Fruit fly (Drosophila melanogaster) whole organism, embryonic: ENCODE results near the gene CG9992.

ENCODE experiments used
- Awh ChIP-seq: fragments of 200-800 bp; sonication (Bioruptor generic); IDR thresholded peaks from 2 replicates; pipeline ENCODE4, ENCODE4 v1.3.6; 2022; ENCODE audit warnings: missing biosample characterization, missing genetic modification characterization
- BEAF-32 ChIP-seq: fragments of 200-800 bp; sonication (Bioruptor generic); optimal IDR thresholded peaks from 3 replicates; lab custom pipeline; 2017; ENCODE audit warnings: missing biosample characterization, missing genetic modification characterization, mild to moderate bottlenecking, moderate library complexity, missing genetic modification reagents
- Blimp-1 ChIP-seq: fragments of 200-800 bp; sonication (Bioruptor generic); optimal IDR thresholded peaks from 3 replicates; lab custom pipeline; 2018; ENCODE audit warnings: missing biosample characterization, missing genetic modification characterization, mild to moderate bottlenecking, moderate library complexity, missing genetic modification reagents
- CG1024 ChIP-seq: fragments of 200-800 bp; sonication (Bioruptor generic); IDR thresholded peaks from 2 replicates; pipeline ENCODE4 v1.3.6; 2022; ENCODE audit warnings: missing biosample characterization, missing genetic modification characterization
- CG10959 ChIP-seq: fragments of 200-800 bp; sonication (Bioruptor generic); IDR thresholded peaks from 2 replicates; pipeline ENCODE4 v1.3.6; 2022; ENCODE audit warnings: missing biosample characterization, missing genetic modification characterization
- CG11247 ChIP-seq: fragments of 200-800 bp; sonication (Bioruptor generic); IDR thresholded peaks from 2 replicates; pipeline ENCODE4 v1.3.6; 2022; ENCODE audit warnings: missing biosample characterization, missing genetic modification characterization
- CG11456 ChIP-seq: fragments of 200-800 bp; sonication (Bioruptor generic); IDR thresholded peaks from 3 replicates; pipeline ENCODE4 v1.3.6; 2022; ENCODE audit warnings: missing biosample characterization, missing genetic modification characterization
- CG11696 ChIP-seq: fragments of 200-800 bp; sonication (Bioruptor generic); IDR thresholded peaks from 2 replicates; pipeline ENCODE4 v1.3.6; 2022; ENCODE audit warnings: missing biosample characterization, missing genetic modification characterization
- CG13287 ChIP-seq: fragments of 200-800 bp; sonication (Bioruptor generic); IDR thresholded peaks from 2 replicates; pipeline ENCODE4 v1.3.6; 2022; ENCODE audit warnings: missing biosample characterization, missing genetic modification characterization; ENCODE audit not compliant: partially characterized antibody
- CG13624 ChIP-seq: fragments of 200-800 bp; sonication (Bioruptor generic); optimal IDR thresholded peaks from 2 replicates; lab custom pipeline; 2016; ENCODE audit warnings: missing biosample characterization, missing genetic modification characterization
- CG18011 ChIP-seq: fragments of 200-800 bp; sonication (Bioruptor generic); optimal IDR thresholded peaks from 2 replicates; lab custom pipeline; 2017; ENCODE audit warnings: missing biosample characterization, missing genetic modification characterization, mild to moderate bottlenecking, moderate library complexity, missing genotype
- CG18599 ChIP-seq: fragments of 200-800 bp; sonication (Bioruptor generic); optimal IDR thresholded peaks from 3 replicates; lab custom pipeline; 2017; ENCODE audit warnings: missing biosample characterization, missing genetic modification characterization, mild to moderate bottlenecking, moderate library complexity, missing genetic modification reagents
- CG2129 ChIP-seq: fragments of 200-800 bp; sonication (Bioruptor generic); IDR thresholded peaks from 2 replicates; pipeline ENCODE4 v1.3.6; 2022; ENCODE audit warnings: missing biosample characterization, missing genetic modification characterization; ENCODE audit not compliant: partially characterized antibody
- CG34224 ChIP-seq: fragments of 200-800 bp; sonication (Bioruptor generic); IDR thresholded peaks from 3 replicates; pipeline ENCODE4 v1.3.6; 2022; ENCODE audit warnings: missing biosample characterization, missing genetic modification characterization; ENCODE audit not compliant: partially characterized antibody
- CG6175 ChIP-seq: fragments of 200-800 bp; sonication (Bioruptor generic); IDR thresholded peaks from 3 replicates; pipeline ENCODE4 v1.3.6; 2022; ENCODE audit warnings: missing biosample characterization, missing genetic modification characterization
- CG6272 ChIP-seq: fragments of 200-800 bp; sonication (Bioruptor generic); IDR thresholded peaks from 2 replicates; pipeline ENCODE4 v1.3.6; 2022; ENCODE audit warnings: missing biosample characterization, missing genetic modification characterization
- CG6765 ChIP-seq: fragments of 200-800 bp; sonication (Bioruptor generic); optimal IDR thresholded peaks from 3 replicates; lab custom pipeline; 2017; ENCODE audit warnings: missing biosample characterization, mild to moderate bottlenecking, missing genetic modification characterization
- CG7556 ChIP-seq: fragments of 200-800 bp; sonication (Bioruptor generic); optimal IDR thresholded peaks from 2 replicates; lab custom pipeline; 2017; ENCODE audit warnings: missing biosample characterization, mild to moderate bottlenecking, missing genetic modification characterization
- CG7928 ChIP-seq: fragments of 200-800 bp; sonication (Bioruptor generic); optimal IDR thresholded peaks from 2 replicates; lab custom pipeline; 2017; ENCODE audit warnings: missing biosample characterization, mild to moderate bottlenecking, missing genetic modification characterization
- CG8089 ChIP-seq: fragments of 200-800 bp; sonication (Bioruptor generic); optimal IDR thresholded peaks from 3 replicates; lab custom pipeline; 2016; ENCODE audit warnings: missing biosample characterization, missing genetic modification characterization
- CrebB ChIP-seq: fragments of 200-800 bp; sonication (Bioruptor generic); optimal IDR thresholded peaks from 3 replicates; lab custom pipeline; 2018; ENCODE audit warnings: missing biosample characterization, mild to moderate bottlenecking, missing genetic modification characterization
- Ets97D ChIP-seq: fragments of 200-800 bp; sonication (Bioruptor generic); optimal IDR thresholded peaks from 3 replicates; lab custom pipeline; 2016; ENCODE audit warnings: missing biosample characterization, missing genetic modification characterization
- Gsc ChIP-seq: fragments of 200-800 bp; sonication (Bioruptor generic); IDR thresholded peaks from 2 replicates; pipeline ENCODE4 v1.3.6; 2022; ENCODE audit warnings: missing biosample characterization, missing genetic modification characterization
- Hmx ChIP-seq: fragments of 200-800 bp; sonication (Bioruptor generic); optimal IDR thresholded peaks from 2 replicates; lab custom pipeline; 2016; ENCODE audit warnings: missing biosample characterization, missing genetic modification characterization
- Mad ChIP-seq: fragments of 200-800 bp; sonication (Bioruptor generic); optimal IDR thresholded peaks from 2 replicates; lab custom pipeline; 2016; ENCODE audit warnings: missing biosample characterization, missing genetic modification characterization
- Oli ChIP-seq: fragments of 200-800 bp; sonication (Bioruptor generic); optimal IDR thresholded peaks from 2 replicates; lab custom pipeline; 2018; ENCODE audit warnings: missing biosample characterization, mild to moderate bottlenecking, missing genetic modification characterization, moderate library complexity
- Opbp ChIP-seq: fragments of 200-800 bp; sonication (Bioruptor generic); IDR thresholded peaks from 3 replicates; pipeline ENCODE4 v1.3.6; 2022; ENCODE audit warnings: missing biosample characterization, missing genetic modification characterization; ENCODE audit not compliant: partially characterized antibody
- Side ChIP-seq: fragments of 200-800 bp; sonication (Bioruptor generic); optimal IDR thresholded peaks from 2 replicates; lab custom pipeline; 2016; ENCODE audit warnings: missing biosample characterization, missing genetic modification characterization
- Sry-β ChIP-seq: fragments of 200-800 bp; sonication (Bioruptor generic); optimal IDR thresholded peaks from 2 replicates; lab custom pipeline; 2018; ENCODE audit warnings: missing biosample characterization, mild to moderate bottlenecking, missing genetic modification characterization, moderate library complexity
- Tbp ChIP-seq: fragments of >200 bp; optimal IDR thresholded peaks from 2 replicates; lab custom pipeline; 2018; ENCODE audit warnings: missing biosample characterization, missing genetic modification characterization
- Xrp1 ChIP-seq: fragments of 200-800 bp; sonication (Bioruptor generic); IDR thresholded peaks from 2 replicates; pipeline ENCODE4 v1.3.6; 2022; ENCODE audit warnings: missing biosample characterization, missing genetic modification characterization
- bcd ChIP-seq: fragments of 200-800 bp; sonication (Bioruptor generic); optimal IDR thresholded peaks from 2 replicates; lab custom pipeline; 2017; ENCODE audit warnings: missing biosample characterization, mild to moderate bottlenecking, missing genetic modification characterization
- cg ChIP-seq: fragments of 200-800 bp; sonication (Bioruptor generic); optimal IDR thresholded peaks from 3 replicates; lab custom pipeline; 2019; ENCODE audit warnings: missing biosample characterization, mild to moderate bottlenecking, missing genetic modification characterization, moderate library complexity
- chm ChIP-seq: fragments of 200-800 bp; sonication (Bioruptor generic); IDR thresholded peaks from 2 replicates; pipeline ENCODE4 v1.3.6; 2022; ENCODE audit warnings: missing biosample characterization, missing genetic modification characterization
- crol ChIP-seq: fragments of 200-800 bp; sonication (Bioruptor generic); IDR thresholded peaks from 2 replicates; pipeline ENCODE4 v1.3.6; 2022; ENCODE audit warnings: missing biosample characterization, missing genetic modification characterization
- dimm ChIP-seq: fragments of 200-800 bp; sonication (Bioruptor generic); IDR thresholded peaks from 2 replicates; pipeline ENCODE4 v1.3.6; 2022; ENCODE audit warnings: missing biosample characterization, missing genetic modification characterization
- fd64A ChIP-seq: fragments of 200-800 bp; sonication (Bioruptor generic); optimal IDR thresholded peaks from 3 replicates; lab custom pipeline; 2018; ENCODE audit warnings: missing biosample characterization, mild to moderate bottlenecking, missing genetic modification characterization
- gfzf ChIP-seq: fragments of 200-800 bp; sonication (Bioruptor generic); optimal IDR thresholded peaks from 2 replicates; lab custom pipeline; 2016; ENCODE audit warnings: missing biosample characterization, mild to moderate bottlenecking, missing genetic modification characterization, moderate library complexity
- insv ChIP-seq, 2 experiments: fragments of 200-800 bp; sonication (Bioruptor generic); optimal IDR thresholded peaks; 3 replicates each; lab custom pipeline; 2016 to 2018; ENCODE audit warnings: missing biosample characterization in 2 of 2, missing genetic modification characterization in 2 of 2
- jumu ChIP-seq: fragments of 200-800 bp; sonication (Bioruptor generic); optimal IDR thresholded peaks from 3 replicates; lab custom pipeline; 2016; ENCODE audit warnings: missing biosample characterization, missing genetic modification characterization
- lilli ChIP-seq: fragments of 200-800 bp; sonication (Bioruptor generic); optimal IDR thresholded peaks from 3 replicates; lab custom pipeline; 2016; ENCODE audit warnings: missing biosample characterization, missing genetic modification characterization
- mld ChIP-seq: fragments of 200-800 bp; sonication (Bioruptor generic); IDR thresholded peaks from 3 replicates; pipeline ENCODE4 v1.3.6; 2022; ENCODE audit warnings: missing biosample characterization, missing genetic modification characterization; ENCODE audit not compliant: partially characterized antibody
- nerfin-1 ChIP-seq: fragments of 200-800 bp; sonication (Bioruptor generic); optimal IDR thresholded peaks from 3 replicates; lab custom pipeline; 2019; ENCODE audit warnings: missing biosample characterization, mild to moderate bottlenecking, missing genetic modification characterization, moderate library complexity
- oc ChIP-seq: fragments of 200-800 bp; sonication (Bioruptor generic); optimal IDR thresholded peaks from 2 replicates; lab custom pipeline; 2018; ENCODE audit warnings: missing biosample characterization, mild to moderate bottlenecking, missing genetic modification characterization, moderate library complexity
- pnt ChIP-seq: fragments of 200-800 bp; sonication (Bioruptor generic); optimal IDR thresholded peaks from 3 replicates; lab custom pipeline; 2016; ENCODE audit warnings: missing biosample characterization, missing genetic modification characterization
- prd ChIP-seq, 3 experiments: fragments of >200 bp in 2 of 3; fragments of 200-800 bp in 1 of 3; sonication (Bioruptor generic) in 1 of 3; optimal IDR thresholded peaks in 2 of 3; IDR thresholded peaks in 1 of 3; 2 replicates in 2 of 3; 3 replicates in 1 of 3; pipeline versions ENCODE4 v1.3.6 to Lab custom; 2017 to 2022; ENCODE audit warnings: missing biosample characterization in 1 of 3, missing genetic modification characterization in 1 of 3
- repo ChIP-seq: fragments of 200-800 bp; sonication (Bioruptor generic); optimal IDR thresholded peaks from 2 replicates; lab custom pipeline; 2016; ENCODE audit warnings: missing biosample characterization, missing genetic modification characterization
- run ChIP-seq: fragments of 200-800 bp; sonication (Bioruptor generic); optimal IDR thresholded peaks from 3 replicates; lab custom pipeline; 2018; ENCODE audit warnings: missing biosample characterization, mild to moderate bottlenecking, missing genetic modification characterization
- zen2 ChIP-seq: fragments of 200-800 bp; sonication (Bioruptor generic); IDR thresholded peaks from 3 replicates; pipeline ENCODE4 v1.3.6; 2022; ENCODE audit warnings: missing biosample characterization, missing genetic modification characterization; ENCODE audit not compliant: partially characterized antibody

CG9992 gene

DNA sequence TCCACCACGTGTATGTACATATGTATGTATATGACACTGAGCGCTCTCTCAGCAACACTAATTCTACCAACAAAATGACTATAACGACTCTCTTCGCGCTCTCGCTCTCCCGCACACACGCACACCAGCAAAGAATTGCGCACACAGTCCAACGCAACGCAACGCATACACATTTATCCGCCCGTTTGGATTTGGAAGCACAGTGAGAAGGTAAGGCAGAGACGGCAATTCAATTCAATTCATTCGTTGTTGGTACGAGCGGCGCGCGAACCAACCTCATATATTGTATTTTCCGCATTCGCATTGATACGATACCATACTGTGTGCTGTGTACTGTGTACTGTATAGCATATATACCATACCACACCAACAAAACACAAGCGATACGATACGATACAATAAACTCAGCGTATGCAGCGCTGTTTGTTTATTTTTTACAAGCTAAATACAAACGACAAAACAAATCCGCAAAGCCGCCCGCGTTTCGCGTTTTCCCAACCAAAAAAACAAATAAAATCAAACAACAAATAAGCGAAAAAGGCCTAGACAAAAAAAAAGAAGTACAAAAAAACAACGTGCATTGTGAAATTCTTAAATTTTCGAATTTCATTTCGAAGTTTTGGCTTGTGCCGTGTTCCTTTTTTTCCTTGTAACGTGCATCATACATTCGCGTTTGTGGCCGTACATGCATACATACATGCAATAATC, 51.1 kb downstream of the CG9992 start, which contains the start of the genes CG9921 and Dsp1 (continued):
- no peak for TF ChIP-seq repo (GFP tag; lab: Kevin White, UChicago)
- TF ChIP-seq CG11696 (GFP tag; lab: Robert Waterston, UW) = peak; percentile 32; the same call in 1 of the 2 replicates
- no peak for TF ChIP-seq run (tag; lab: Kevin White, UChicago)
- no peak for TF ChIP-seq CG11247
- TF ChIP-seq dimm (GFP tag; lab: Robert Waterston, UW) = no peak
- TF ChIP-seq gfzf (GFP tag; lab: Kevin White, UChicago) = no peak
- TF ChIP-seq CG2129 (GFP tag; lab: Robert Waterston, UW) = no peak
- no peak for TF ChIP-seq CG7928 (GFP tag; lab: Kevin White, UChicago)
- no peak for TF ChIP-seq Awh (GFP tag; lab: Robert Waterston, UW)
- no peak for TF ChIP-seq CG18011 (GFP tag; lab: Kevin White, UChicago)
- peak; percentile 97 for TF ChIP-seq cg
- 0 out of 2 replicates have a peak, but pooled peaks have one; percentile 6 for TF ChIP-seq CG1024 (GFP tag; lab: Robert Waterston, UW)
- no peak for TF ChIP-seq oc
- no peak for TF ChIP-seq Tbp (GFP tag; lab: Kevin White, UChicago)
- no peak for TF ChIP-seq Mad (GFP tag; lab: Kevin White, UChicago)
- TF ChIP-seq CG18599 (GFP tag; lab: Kevin White, UChicago) = no peak
- TF ChIP-seq CG6272 (GFP tag; lab: Robert Waterston, UW) = no peak
- TF ChIP-seq crol = no peak
- no peak for TF ChIP-seq CG10959 (GFP tag; lab: Robert Waterston, UW)
- no peak for TF ChIP-seq pnt (GFP tag; lab: Kevin White, UChicago)
- TF ChIP-seq Side (GFP tag; lab: Kevin White, UChicago) = no peak
- TF ChIP-seq insv (GFP tag; optimal IDR thresholded peaks at IDR 0.05; lab: Kevin White, UChicago) = no peak
- no peak for TF ChIP-seq Xrp1 (GFP tag; lab: Robert Waterston, UW)
- TF ChIP-seq zen2 = no peak
- no peak for TF ChIP-seq CG11456 (GFP tag; lab: Robert Waterston, UW)
- TF ChIP-seq Blimp-1 (GFP tag; lab: Kevin White, UChicago) = no peak
- TF ChIP-seq Hmx = no peak
- TF ChIP-seq mld (GFP tag; lab: Robert Waterston, UW) = no peak
- TF ChIP-seq CG6175 (GFP tag; lab: Robert Waterston, UW) = no peak
- no peak for TF ChIP-seq Sry-β (GFP tag; lab: Kevin White, UChicago)
- TF ChIP-seq CG13624 (GFP tag; lab: Kevin White, UChicago) = peak; percentile 33
- TF ChIP-seq CG6765 = no peak
- no peak for TF ChIP-seq jumu (GFP tag; lab: Kevin White, UChicago)
- TF ChIP-seq Oli (tag; lab: Kevin White, UChicago) = no peak
- TF ChIP-seq fd64A (GFP tag; lab: Kevin White, UChicago) = no peak
- no peak for TF ChIP-seq BEAF-32
- TF ChIP-seq Ets97D (GFP tag; lab: Kevin White, UChicago) = no peak
- no peak for TF ChIP-seq Gsc (GFP tag; lab: Robert Waterston, UW)
- TF ChIP-seq Opbp (GFP tag; lab: Robert Waterston, UW) = no peak
- TF ChIP-seq CG7556 = no peak
- no peak for TF ChIP-seq CG8089 (GFP tag; lab: Kevin White, UChicago)
- no peak for TF ChIP-seq nerfin-1 (tag; lab: Kevin White, UChicago)
- peak; percentile 11; the same call in 1 of the 2 replicates for TF ChIP-seq CG13287 (GFP tag; lab: Robert Waterston, UW)
- 0 out of 3 replicates have a peak, but pooled peaks have one; percentile 47 for TF ChIP-seq CG34224 (GFP tag; lab: Robert Waterston, UW)
- peak; percentile 14 for TF ChIP-seq lilli (GFP tag; lab: Kevin White, UChicago)
- no peak for TF ChIP-seq prd (optimal IDR thresholded peaks at IDR 0.05; lab: Kevin White, UChicago)
- TF ChIP-seq prd (GFP tag; IDR thresholded peaks at IDR 0.05; lab: Robert Waterston, UW) = 0 out of 3 replicates have a peak, but pooled peaks have one; percentile 10
- no peak for TF ChIP-seq bcd
- peak; percentile 38 for TF ChIP-seq CrebB (tag; lab: Kevin White, UChicago)
- peak; percentile 75 for TF ChIP-seq chm (GFP tag; lab: Robert Waterston, UW)
